Fruit fly (Drosophila melanogaster) S2 (cell line): ENCODE measurements around the gene Hr38.

ENCODE experiments used
- CG8478 ChIP-seq: fragments of >200 bp; optimal IDR thresholded peaks from 2 replicates; lab custom pipeline; 2018
- CTCF ChIP-seq, 2 experiments: fragments of >200 bp; optimal IDR thresholded peaks; 2 replicates each; lab custom pipeline; 2018

dm6 chr2L:20648612-20649011 lies 65.8 kb downstream of the Hr38 start, which contains the start of gene CG18810:
- TF ChIP-seq CG8478 (lab: Kevin White, UChicago) (no peak), CTCF (optimal IDR thresholded peaks at IDR 0.05; lab: Kevin White, UChicago) (no peak)
